Worm (Caenorhabditis elegans): ENCODE data around the gene srd-56.

DNA sequence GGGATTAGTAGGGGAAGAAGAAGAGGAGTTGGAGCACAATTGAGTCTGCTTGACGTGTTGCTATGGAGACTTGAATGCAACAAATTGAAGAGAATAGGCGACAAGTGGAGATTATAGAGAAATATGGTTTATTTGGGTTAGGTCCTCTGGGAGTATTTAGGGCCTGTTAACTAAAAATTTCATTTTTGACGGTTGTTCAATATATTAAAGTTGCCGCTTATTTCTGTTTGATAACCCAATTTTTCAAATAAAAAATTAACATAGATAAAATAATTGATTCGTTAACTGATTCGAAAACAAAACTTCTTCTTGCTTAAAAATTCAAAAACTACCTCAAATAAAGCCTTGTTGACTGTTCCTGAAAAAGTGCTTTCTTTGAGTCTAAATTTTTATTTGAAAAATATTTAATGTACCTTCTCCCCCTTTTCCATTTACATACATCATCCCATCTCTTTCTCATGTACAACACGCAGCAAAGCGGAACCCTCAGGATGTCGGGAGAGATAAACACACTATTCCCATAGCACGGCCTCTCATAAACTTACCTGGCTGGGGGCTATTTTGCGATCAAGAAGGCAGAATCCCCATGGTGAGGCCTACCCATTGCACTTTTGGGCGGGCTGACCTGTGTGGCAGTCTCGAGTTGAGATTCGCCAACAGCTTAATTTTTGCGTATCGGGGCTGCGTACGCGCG, 31.6 kb downstream of the srd-56 start, which contains the start of gene dyf-13:
- TF ChIP-seq F33H1.4 (GFP tag; IDR thresholded peaks at IDR 0.05) (no peak), aptf-2 (GFP tag; conservative IDR thresholded peaks at IDR 0.05) (0 out of 2 replicates have a peak, but pooled peaks have one; percentile 60), dpff-1 (tag; optimal IDR thresholded peaks at IDR 0.05) (no peak), repo-1 (tag; optimal IDR thresholded peaks at IDR 0.05) (no peak), snpc-4 (GFP tag; optimal IDR thresholded peaks at IDR 0.05) (peak; percentile 70), snpc-4 (tag; optimal IDR thresholded peaks at IDR 0.05) (peak in 3 of 4 experiments; percentile 82 to 86 (median 84)), athp-1 (tag; optimal IDR thresholded peaks at IDR 0.05) (no peak), tlf-1 (GFP tag; optimal IDR thresholded peaks at IDR 0.05) (no peak)
